Worm (Caenorhabditis elegans) whole organism, early embryonic: Measurements from ENCODE around the gene mfsd-12.

ENCODE experiments used
- B0310.2 ChIP-seq: sonication (generic microtip); optimal IDR thresholded peaks from 2 replicates; lab custom pipeline; 2016; ENCODE audit warnings: mild to moderate bottlenecking, missing genetic modification characterization, missing compliant biosample characterization
- F13C5.2 ChIP-seq: sonication (generic microtip); optimal IDR thresholded peaks from 2 replicates; lab custom pipeline; 2017; ENCODE audit warnings: mild to moderate bottlenecking, missing genetic modification characterization, inconsistent platforms, missing compliant biosample characterization
- aly-1 ChIP-seq: sonication (generic microtip); optimal IDR thresholded peaks from 2 replicates; lab custom pipeline; 2016; ENCODE audit warnings: missing genetic modification characterization, missing compliant biosample characterization
- ama-1 ChIP-seq: fragments of 150-350 bp; optimal IDR thresholded peaks from 2 replicates; lab custom pipeline; 2014
- ceh-13 ChIP-seq: fragments of 200-800 bp; sonication (Bioruptor generic); optimal IDR thresholded peaks from 2 replicates; lab custom pipeline; 2018; ENCODE audit warnings: mild to moderate bottlenecking, missing genetic modification characterization, missing compliant biosample characterization
- ceh-36 ChIP-seq: sonication (generic microtip); optimal IDR thresholded peaks from 2 replicates; lab custom pipeline; 2016; ENCODE audit warnings: missing genetic modification characterization, inconsistent platforms, missing compliant biosample characterization
- ets-7 ChIP-seq: sonication (generic microtip); optimal IDR thresholded peaks from 2 replicates; lab custom pipeline; 2016; ENCODE audit warnings: missing genotype, missing genetic modification characterization, missing compliant biosample characterization
- flt-1 ChIP-seq: fragments of 200-800 bp; sonication (Bioruptor generic); IDR thresholded peaks from 2 replicates; pipeline ENCODE4 v1.3.6; 2022; ENCODE audit warnings: missing genetic modification characterization, missing compliant biosample characterization
- hmg-4 ChIP-seq: fragments of 200-800 bp; sonication (Bioruptor generic); optimal IDR thresholded peaks from 2 replicates; lab custom pipeline; 2018; ENCODE audit warnings: mild to moderate bottlenecking, missing genetic modification characterization, missing compliant biosample characterization
- hnd-1 ChIP-seq: sonication (generic microtip); optimal IDR thresholded peaks from 2 replicates; lab custom pipeline; 2016; ENCODE audit warnings: missing genetic modification characterization, missing compliant biosample characterization
- pes-1 ChIP-seq: fragments of 200-800 bp; sonication (Bioruptor generic); IDR thresholded peaks from 2 replicates; pipeline ENCODE4 v1.3.6; 2022; ENCODE audit warnings: missing genetic modification reagents, missing genetic modification characterization, missing compliant biosample characterization
- scrt-1 ChIP-seq: fragments of 200-800 bp; sonication (Bioruptor generic); IDR thresholded peaks from 2 replicates; pipeline ENCODE4 v1.3.6; 2022; ENCODE audit warnings: missing genetic modification characterization, missing compliant biosample characterization
- sea-1 ChIP-seq: fragments of 200-800 bp; sonication (Bioruptor generic); conservative IDR thresholded peaks from 2 replicates; pipeline ENCODE4 v1.3.6; 2022; ENCODE audit warnings: missing genetic modification characterization, missing compliant biosample characterization
- tbx-11 ChIP-seq: fragments of 200-800 bp; sonication (Bioruptor generic); IDR thresholded peaks from 2 replicates; pipeline ENCODE4 v1.3.6; 2022; ENCODE audit warnings: missing genetic modification characterization, missing compliant biosample characterization
- tbx-37 ChIP-seq: fragments of 200-800 bp; sonication (Bioruptor generic); conservative IDR thresholded peaks from 2 replicates; pipeline ENCODE4 v1.3.6; 2022; ENCODE audit warnings: missing genetic modification reagents, missing genetic modification characterization, missing compliant biosample characterization

Gene mfsd-12

DNA sequence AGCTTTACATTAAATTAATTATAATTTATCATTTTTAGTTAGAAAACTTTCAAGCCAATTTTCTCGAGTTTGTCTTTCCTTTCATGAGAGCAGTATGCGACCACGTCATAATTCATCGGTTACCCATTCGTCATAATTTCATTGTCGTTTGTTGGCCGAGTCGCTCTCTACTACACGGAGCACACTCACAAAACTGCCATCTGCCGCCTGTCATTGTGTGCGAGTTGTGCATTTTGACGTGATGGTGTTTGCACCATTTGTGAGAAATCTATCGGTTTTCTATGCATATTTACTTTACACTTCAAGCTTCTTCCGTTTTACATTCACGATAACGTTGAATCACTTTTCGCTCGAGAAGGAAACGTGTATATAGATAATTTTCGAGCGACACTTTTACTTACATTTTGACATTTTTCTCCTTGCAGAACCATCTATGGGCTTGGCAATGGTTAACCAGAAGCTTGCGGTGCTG, 38.9 kb downstream of the mfsd-12 start, which contains the start of gene dhhc-10:
dhhc-10 (plus strand) TSS at position 422 of the 472 bp plus-strand sequence.
- TF ChIP-seq F13C5.2 (tag; lab: Kevin White, UChicago): peak; percentile 47
- no peak for TF ChIP-seq pes-1 (GFP tag; lab: Robert Waterston, UW)

DNA sequence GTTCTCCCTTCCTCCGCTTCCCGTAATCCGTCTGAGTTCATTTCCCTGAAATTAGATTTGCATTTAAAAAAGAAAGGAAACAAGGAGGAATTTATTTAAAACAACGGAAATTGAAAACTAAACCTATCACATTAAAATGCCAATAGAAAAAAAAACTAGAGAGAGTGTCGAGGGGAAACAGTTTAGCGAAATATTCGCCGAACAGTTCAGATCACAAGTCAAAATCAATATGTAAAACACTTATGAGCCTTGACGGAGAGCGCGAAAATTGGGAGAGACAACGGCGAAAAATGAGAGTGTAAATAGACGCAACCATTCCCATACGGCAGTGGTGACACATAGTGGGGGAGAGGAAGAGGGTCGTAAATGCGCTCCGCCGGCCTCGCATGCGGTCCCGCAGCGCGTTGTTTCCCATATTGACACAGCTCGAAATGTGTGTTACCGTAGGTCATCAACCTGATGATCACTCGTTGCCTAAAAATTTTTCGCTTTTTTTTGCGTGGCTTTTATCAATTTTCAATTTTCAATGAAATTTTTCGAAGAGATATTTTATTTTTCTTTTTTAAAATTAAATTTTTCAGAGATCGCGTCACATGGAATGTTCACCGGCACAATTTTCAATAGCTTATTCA, 43.9 kb downstream of the mfsd-12 start, which contains the start of the genes dnj-14 and glit-1:
dnj-14 (minus strand) TSS at position 51 of the 632 bp plus-strand sequence.
glit-1 (plus strand) TSS at position 582 of the 632 bp plus-strand sequence.
- TF ChIP-seq aly-1 (tag; lab: Kevin White, UChicago): peak; percentile 23
- TF ChIP-seq sea-1 (GFP tag; lab: Robert Waterston, UW): peak; percentile 63; the same call in 1 of the 2 replicates
- TF ChIP-seq flt-1 (GFP tag; lab: Robert Waterston, UW): peak; percentile 46; the same call in 1 of the 2 replicates
- TF ChIP-seq scrt-1 (GFP tag; lab: Robert Waterston, UW): 0 out of 2 replicates have a peak, but pooled peaks have one; percentile 18
- no peak for TF ChIP-seq pes-1 (GFP tag; lab: Robert Waterston, UW)
- TF ChIP-seq tbx-11 (GFP tag; lab: Robert Waterston, UW): no peak
- peak; percentile 80 for TF ChIP-seq hmg-4
- TF ChIP-seq F13C5.2 (tag; lab: Kevin White, UChicago): peak; percentile 55

- TF ChIP-seq ets-7 (tag; lab: Kevin White, UChicago): no peak
- no peak for TF ChIP-seq scrt-1 (GFP tag; lab: Robert Waterston, UW)
- no peak for TF ChIP-seq F13C5.2 (tag; lab: Kevin White, UChicago)
- no peak for TF ChIP-seq hnd-1 (tag; lab: Kevin White, UChicago)
- TF ChIP-seq ceh-13 (GFP tag; lab: Kevin White, UChicago): no peak
- no peak for TF ChIP-seq tbx-11 (GFP tag; lab: Robert Waterston, UW)
- TF ChIP-seq sea-1 (GFP tag; lab: Robert Waterston, UW): no peak
- no peak for TF ChIP-seq ama-1
- TF ChIP-seq aly-1 (tag; lab: Kevin White, UChicago): no peak
- no peak for TF ChIP-seq hmg-4
Observed at ce11 chrX:4715107-4715506, 47.2 kb downstream of the mfsd-12 start, which contains the start of gene rpl-25.1. Gene rpl-25.1 (plus strand): TSS chrX:4715178.

DNA sequence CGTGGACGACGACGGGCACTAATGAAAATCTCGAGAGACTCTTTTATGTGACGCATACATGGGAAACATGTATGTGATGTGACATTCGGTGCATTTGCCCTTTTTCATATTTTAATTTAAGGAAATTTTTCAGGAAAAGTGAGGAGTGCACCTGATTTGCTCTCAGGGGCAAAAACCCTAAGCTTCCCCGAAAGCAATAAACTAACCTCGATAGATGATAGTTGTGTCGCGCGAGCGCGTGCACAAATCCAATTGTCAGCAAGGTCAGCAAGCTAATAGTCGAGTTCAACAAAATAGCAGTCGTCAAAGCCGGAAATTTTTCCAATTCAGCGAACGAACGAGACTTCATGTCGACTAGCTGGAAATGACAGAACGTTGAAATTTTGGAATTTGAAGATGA, 50.2 kb downstream of the mfsd-12 start:
- no peak for TF ChIP-seq hnd-1 (tag; lab: Kevin White, UChicago)

- TF ChIP-seq tbx-37 (GFP tag; lab: Robert Waterston, UW) (no peak), hmg-4 (no peak), aly-1 (tag; lab: Kevin White, UChicago) (no peak), scrt-1 (GFP tag; lab: Robert Waterston, UW) (no peak), F13C5.2 (tag; lab: Kevin White, UChicago) (no peak), ama-1 (no peak), flt-1 (GFP tag; lab: Robert Waterston, UW) (no peak), sea-1 (GFP tag; lab: Robert Waterston, UW) (no peak), ceh-36 (no peak), ets-7 (tag; lab: Kevin White, UChicago) (no peak), B0310.2 (tag; lab: Kevin White, UChicago) (no peak), ceh-13 (GFP tag; lab: Kevin White, UChicago) (no peak)
Observed at ce11 chrX:4720603-4721529, 53.0 kb downstream of the mfsd-12 start, which contains the start of gene F55D10.4. Gene F55D10.4 (minus strand): TSS chrX:4720653.
